Fruit fly (Drosophila melanogaster) whole organism, embryonic: ENCODE data around the gene por.

Experiments used
- Blimp-1 ChIP-seq: fragments of 200-800 bp; sonication (Bioruptor generic); optimal IDR thresholded peaks from 3 replicates; lab custom pipeline; 2018; ENCODE audit warnings: missing biosample characterization, missing genetic modification characterization, mild to moderate bottlenecking, moderate library complexity, missing genetic modification reagents
- Bteb2 ChIP-seq: fragments of 200-800 bp; sonication (Bioruptor generic); optimal IDR thresholded peaks from 2 replicates; lab custom pipeline; 2016; ENCODE audit warnings: missing biosample characterization, missing genetic modification characterization
- CG10543 ChIP-seq: fragments of 200-800 bp; sonication (Bioruptor generic); optimal IDR thresholded peaks from 3 replicates; lab custom pipeline; 2017; ENCODE audit warnings: missing biosample characterization, mild to moderate bottlenecking, missing genetic modification characterization, moderate library complexity
- CG10979 ChIP-seq: fragments of 200-800 bp; sonication (Bioruptor generic); optimal IDR thresholded peaks from 2 replicates; lab custom pipeline; 2018; ENCODE audit warnings: missing biosample characterization, mild to moderate bottlenecking, missing genetic modification characterization, moderate library complexity
- CG12769 ChIP-seq: fragments of 200-800 bp; sonication (Bioruptor generic); optimal IDR thresholded peaks from 2 replicates; lab custom pipeline; 2019; ENCODE audit warnings: missing biosample characterization, mild to moderate bottlenecking, missing genetic modification characterization, moderate library complexity
- CG15696 ChIP-seq: fragments of 200-800 bp; sonication (Bioruptor generic); optimal IDR thresholded peaks from 2 replicates; lab custom pipeline; 2019; ENCODE audit warnings: missing biosample characterization, mild to moderate bottlenecking, missing genetic modification characterization, moderate library complexity
- CG34422 ChIP-seq: fragments of 200-800 bp; sonication (Bioruptor generic); IDR thresholded peaks from 3 replicates; pipeline ENCODE4 v1.3.6; 2022; ENCODE audit warnings: missing biosample characterization, missing genetic modification characterization
- CG4282 ChIP-seq: fragments of 200-800 bp; sonication (Bioruptor generic); optimal IDR thresholded peaks from 2 replicates; lab custom pipeline; 2016; ENCODE audit warnings: missing biosample characterization, missing genetic modification characterization
- CG6175 ChIP-seq: fragments of 200-800 bp; sonication (Bioruptor generic); IDR thresholded peaks from 3 replicates; pipeline ENCODE4 v1.3.6; 2022; ENCODE audit warnings: missing biosample characterization, missing genetic modification characterization
- CG7271 ChIP-seq: fragments of 200-800 bp; sonication (Bioruptor generic); optimal IDR thresholded peaks from 2 replicates; lab custom pipeline; 2018; ENCODE audit warnings: missing biosample characterization, mild to moderate bottlenecking, missing genetic modification characterization, moderate library complexity
- CG7372 ChIP-seq: fragments of 200-800 bp; sonication (Bioruptor generic); IDR thresholded peaks from 2 replicates; pipeline ENCODE4 v1.3.6; 2022; ENCODE audit warnings: missing biosample characterization, missing genetic modification characterization
- CG7839 ChIP-seq: fragments of 200-800 bp; sonication (Bioruptor generic); optimal IDR thresholded peaks from 3 replicates; lab custom pipeline; 2018; ENCODE audit warnings: missing biosample characterization, mild to moderate bottlenecking, missing genetic modification characterization, moderate library complexity
- CG7963 ChIP-seq: fragments of 200-800 bp; sonication (Bioruptor generic); IDR thresholded peaks from 3 replicates; pipeline ENCODE4 v1.3.6; 2022; ENCODE audit warnings: missing biosample characterization, missing genetic modification characterization; ENCODE audit not compliant: partially characterized antibody
- CG8478 ChIP-seq: fragments of >200 bp; optimal IDR thresholded peaks from 2 replicates; lab custom pipeline; 2018
- Camta ChIP-seq: fragments of 200-800 bp; sonication (Bioruptor generic); optimal IDR thresholded peaks from 2 replicates; lab custom pipeline; 2016; ENCODE audit warnings: missing biosample characterization, missing genetic modification characterization
- Dip3 ChIP-seq: fragments of 200-800 bp; sonication (Bioruptor generic); optimal IDR thresholded peaks from 3 replicates; lab custom pipeline; 2016; ENCODE audit warnings: missing biosample characterization, missing genetic modification characterization
- Ets65A ChIP-seq: fragments of 200-800 bp; sonication (Bioruptor generic); peaks from one replicate; lab custom pipeline; 2016; ENCODE audit warnings: missing biosample characterization, missing genetic modification characterization
- Gsc ChIP-seq: fragments of 200-800 bp; sonication (Bioruptor generic); IDR thresholded peaks from 2 replicates; pipeline ENCODE4 v1.3.6; 2022; ENCODE audit warnings: missing biosample characterization, missing genetic modification characterization
- Hr39 ChIP-seq: fragments of >200 bp; optimal IDR thresholded peaks from 2 replicates; lab custom pipeline; 2017
- Mes4 ChIP-seq: fragments of 200-800 bp; sonication (Bioruptor generic); optimal IDR thresholded peaks from 2 replicates; lab custom pipeline; 2016; ENCODE audit warnings: missing biosample characterization, missing genetic modification characterization
- Pdp1 ChIP-seq, 2 experiments: fragments of 200-800 bp; sonication (Bioruptor generic); optimal IDR thresholded peaks; 3 replicates each; lab custom pipeline; 2016; ENCODE audit warnings: missing biosample characterization in 2 of 2, missing genetic modification characterization in 2 of 2, mild to moderate bottlenecking in 1 of 2, moderate library complexity in 1 of 2
- Side ChIP-seq: fragments of 200-800 bp; sonication (Bioruptor generic); optimal IDR thresholded peaks from 2 replicates; lab custom pipeline; 2016; ENCODE audit warnings: missing biosample characterization, missing genetic modification characterization
- ab ChIP-seq: fragments of 200-800 bp; sonication (Bioruptor generic); optimal IDR thresholded peaks from 2 replicates; lab custom pipeline; 2016; ENCODE audit warnings: missing biosample characterization, missing genetic modification characterization
- al ChIP-seq: fragments of 200-800 bp; sonication (Bioruptor generic); IDR thresholded peaks from 2 replicates; pipeline ENCODE4 v1.3.6; 2022; ENCODE audit warnings: missing biosample characterization, missing genetic modification characterization
- ato ChIP-seq: fragments of 200-800 bp; sonication (Bioruptor generic); IDR thresholded peaks from 2 replicates; pipeline ENCODE4 v1.3.6; 2022; ENCODE audit warnings: missing biosample characterization, missing genetic modification characterization; ENCODE audit not compliant: partially characterized antibody
- bigmax ChIP-seq: fragments of 200-800 bp; sonication (Bioruptor generic); optimal IDR thresholded peaks from 2 replicates; lab custom pipeline; 2018; ENCODE audit warnings: missing biosample characterization, mild to moderate bottlenecking, missing genetic modification characterization
- ci ChIP-seq: fragments of 200-800 bp; sonication (Bioruptor generic); IDR thresholded peaks from 3 replicates; pipeline ENCODE4 v1.3.6; 2022; ENCODE audit warnings: missing biosample characterization, missing genetic modification characterization
- crol ChIP-seq: fragments of 200-800 bp; sonication (Bioruptor generic); IDR thresholded peaks from 2 replicates; pipeline ENCODE4 v1.3.6; 2022; ENCODE audit warnings: missing biosample characterization, missing genetic modification characterization
- cwo ChIP-seq: fragments of 200-800 bp; sonication (Bioruptor generic); optimal IDR thresholded peaks from 3 replicates; lab custom pipeline; 2017; ENCODE audit warnings: missing biosample characterization, missing genetic modification characterization, mild to moderate bottlenecking, moderate library complexity, missing genetic modification reagents
- fd102C ChIP-seq: fragments of 200-800 bp; sonication (Bioruptor generic); optimal IDR thresholded peaks from 2 replicates; lab custom pipeline; 2018; ENCODE audit warnings: missing biosample characterization, mild to moderate bottlenecking, missing genetic modification characterization, moderate library complexity
- fru ChIP-seq: fragments of >200 bp; optimal IDR thresholded peaks from 2 replicates; lab custom pipeline; 2017
- gcm ChIP-seq: fragments of 200-800 bp; sonication (Bioruptor generic); optimal IDR thresholded peaks from 2 replicates; lab custom pipeline; 2019; ENCODE audit warnings: missing biosample characterization, mild to moderate bottlenecking, missing genetic modification characterization, moderate library complexity
- grau ChIP-seq: fragments of 200-800 bp; optimal IDR thresholded peaks from 3 replicates; lab custom pipeline; 2019; ENCODE audit warnings: missing biosample characterization, mild to moderate bottlenecking, missing genetic modification characterization, moderate library complexity
- gsb ChIP-seq: fragments of 200-800 bp; sonication (Bioruptor generic); IDR thresholded peaks from 2 replicates; pipeline ENCODE4 v1.3.6; 2022; ENCODE audit warnings: missing biosample characterization, missing genetic modification characterization
- p53 ChIP-seq: fragments of 200-800 bp; sonication (Bioruptor generic); optimal IDR thresholded peaks from 2 replicates; lab custom pipeline; 2016; ENCODE audit warnings: missing biosample characterization, missing genetic modification characterization
- phol ChIP-seq: fragments of 200-800 bp; sonication (Bioruptor generic); optimal IDR thresholded peaks from 3 replicates; lab custom pipeline; 2018; ENCODE audit warnings: missing biosample characterization, mild to moderate bottlenecking, missing genetic modification characterization, moderate library complexity
- pros ChIP-seq: fragments of 200-800 bp; sonication (Bioruptor generic); optimal IDR thresholded peaks from 3 replicates; lab custom pipeline; 2019; ENCODE audit warnings: missing biosample characterization, mild to moderate bottlenecking, missing genetic modification characterization, moderate library complexity
- ranshi ChIP-seq: fragments of 200-800 bp; sonication (Bioruptor generic); IDR thresholded peaks from 2 replicates; pipeline ENCODE4 v1.3.6; 2022; ENCODE audit warnings: missing biosample characterization, missing genetic modification characterization
- sd ChIP-seq: fragments of 200-800 bp; sonication (Bioruptor generic); optimal IDR thresholded peaks from 3 replicates; lab custom pipeline; 2018; ENCODE audit warnings: missing biosample characterization, mild to moderate bottlenecking, missing genetic modification characterization, moderate library complexity
- sim ChIP-seq: fragments of 200-800 bp; sonication (Bioruptor generic); IDR thresholded peaks from 2 replicates; pipeline ENCODE4 v1.3.6; 2022; ENCODE audit warnings: missing biosample characterization, missing genetic modification characterization
- so ChIP-seq: fragments of 200-800 bp; sonication (Bioruptor generic); IDR thresholded peaks from 3 replicates; pipeline ENCODE4 v1.3.6; 2022; ENCODE audit warnings: missing biosample characterization, missing genetic modification characterization
- sqz ChIP-seq: fragments of 200-800 bp; sonication (Bioruptor generic); optimal IDR thresholded peaks from 3 replicates; lab custom pipeline; 2018; ENCODE audit warnings: missing biosample characterization, mild to moderate bottlenecking, missing genetic modification characterization
- sr ChIP-seq: fragments of 200-800 bp; sonication (Bioruptor generic); IDR thresholded peaks from 3 replicates; pipeline ENCODE4 v1.3.6; 2022; ENCODE audit warnings: missing biosample characterization, missing genetic modification characterization
- zen ChIP-seq: fragments of 200-800 bp; sonication (Bioruptor generic); optimal IDR thresholded peaks from 3 replicates; lab custom pipeline; 2018; ENCODE audit warnings: missing biosample characterization, mild to moderate bottlenecking, missing genetic modification characterization, moderate library complexity

por gene

dm6 chrX:18366033-18366850, 13.4 kb downstream of the por start, which contains the start of gene CrebB (continued):
- TF ChIP-seq sim, result no peak
- peak in 1 of 2 experiments; percentile 98 for TF ChIP-seq Pdp1 (GFP tag; optimal IDR thresholded peaks at IDR 0.05; lab: Kevin White, UChicago)
- no peak for TF ChIP-seq ab (GFP tag; lab: Kevin White, UChicago)
- peak; percentile 13; the same call in 1 of the 2 replicates for TF ChIP-seq al
- TF ChIP-seq fd102C (GFP tag; lab: Kevin White, UChicago), result no peak
- TF ChIP-seq Side, result no peak
- TF ChIP-seq ranshi (GFP tag; lab: Robert Waterston, UW), result no peak
- TF ChIP-seq ato (GFP tag; lab: Robert Waterston, UW), result no peak
- TF ChIP-seq CG7839, result peak; percentile 34
- peak; percentile 65; the same call in 2 of the 3 replicates for TF ChIP-seq CG34422 (GFP tag; lab: Robert Waterston, UW)
- TF ChIP-seq grau (tag; lab: Kevin White, UChicago), result peak; percentile 15
- no peak for TF ChIP-seq Hr39 (lab: Kevin White, UChicago)
- TF ChIP-seq phol (tag; lab: Kevin White, UChicago), result peak; percentile 66
- TF ChIP-seq Camta (GFP tag; lab: Kevin White, UChicago), result no peak
- no peak for TF ChIP-seq CG7271 (tag; lab: Kevin White, UChicago)
- no peak for TF ChIP-seq Blimp-1 (GFP tag; lab: Kevin White, UChicago)
- TF ChIP-seq bigmax (GFP tag; lab: Kevin White, UChicago), result no peak
- TF ChIP-seq fru (lab: Kevin White, UChicago), result no peak
- TF ChIP-seq CG4282 (GFP tag; lab: Kevin White, UChicago), result peak; percentile 7
- peak; percentile 97 for TF ChIP-seq CG10543 (GFP tag; lab: Kevin White, UChicago)
- TF ChIP-seq, all 482 proteins: peak for 174

- TF ChIP-seq Bteb2 (no peak), sd (tag; lab: Kevin White, UChicago) (no peak), gsb (GFP tag; lab: Robert Waterston, UW) (no peak), Gsc (GFP tag; lab: Robert Waterston, UW) (no peak), cwo (GFP tag; lab: Kevin White, UChicago) (peak; percentile 31), CG8478 (no peak), zen (tag; lab: Kevin White, UChicago) (peak; percentile 2), so (GFP tag; lab: Robert Waterston, UW) (no peak), Dip3 (no peak), CG7963 (no peak), CG7372 (peak; percentile 96), p53 (GFP tag; lab: Kevin White, UChicago) (no peak), CG10979 (tag; lab: Kevin White, UChicago) (peak; percentile 23), CG15696 (tag; lab: Kevin White, UChicago) (no peak)
Measured at dm6 chrX:18364999-18365398, 14.7 kb downstream of the por start.

dm6 chrX:18364047-18364747, 15.5 kb downstream of the por start:
- TF ChIP-seq crol (GFP tag; lab: Robert Waterston, UW) (peak; percentile 59), Ets65A (GFP tag; lab: Kevin White, UChicago) (peak; percentile 77), Mes4 (GFP tag; lab: Kevin White, UChicago) (no peak), sr (GFP tag; lab: Robert Waterston, UW) (peak; percentile 87), CG12769 (tag; lab: Kevin White, UChicago) (peak; percentile 67), gcm (GFP tag; lab: Kevin White, UChicago) (no peak), sd (tag; lab: Kevin White, UChicago) (peak; percentile 58), pros (GFP tag; lab: Kevin White, UChicago) (no peak), CG6175 (GFP tag; lab: Robert Waterston, UW) (0 out of 3 replicates have a peak, but pooled peaks have one; percentile 49), sqz (GFP tag; lab: Kevin White, UChicago) (peak; percentile 12), ci (GFP tag; lab: Robert Waterston, UW) (0 out of 3 replicates have a peak, but pooled peaks have one; percentile 38)
